Worm (Caenorhabditis elegans) whole organism, late embryonic: ENCODE results near the gene spas-1.

Source experiments
- C08G9.2 ChIP-seq: sonication (generic microtip); optimal IDR thresholded peaks from 2 replicates; lab custom pipeline; 2016; ENCODE audit warnings: mild to moderate bottlenecking, missing genetic modification characterization, moderate library complexity, missing compliant biosample characterization
- ceh-34 ChIP-seq: sonication (generic microtip); optimal IDR thresholded peaks from 2 replicates; lab custom pipeline; 2016; ENCODE audit warnings: mild to moderate bottlenecking, missing genetic modification characterization, missing compliant biosample characterization
- dve-1 ChIP-seq: sonication (generic microtip); optimal IDR thresholded peaks from 2 replicates; lab custom pipeline; 2017; ENCODE audit warnings: antibody characterized with exemption, mild to moderate bottlenecking, missing genetic modification characterization, missing compliant biosample characterization
- elt-2 ChIP-seq: sonication (generic microtip); optimal IDR thresholded peaks from 2 replicates; lab custom pipeline; 2016; ENCODE audit warnings: missing genetic modification reagents, missing genetic modification characterization, missing compliant biosample characterization
- ets-4 ChIP-seq: sonication (generic microtip); optimal IDR thresholded peaks from 2 replicates; lab custom pipeline; 2016; ENCODE audit warnings: missing genetic modification characterization, missing compliant biosample characterization
- lin-11 ChIP-seq: fragments of 200-800 bp; sonication (Bioruptor generic); optimal IDR thresholded peaks from 2 replicates; lab custom pipeline; 2018; ENCODE audit warnings: mild to moderate bottlenecking, missing genetic modification characterization, missing compliant biosample characterization
- nhr-11 ChIP-seq: fragments of 150-350 bp; optimal IDR thresholded peaks from 2 replicates; lab custom pipeline; 2014; ENCODE audit warnings: missing biosample characterization, missing genetic modification characterization
- pha-4 ChIP-seq: fragments of 150-350 bp; optimal IDR thresholded peaks from 2 replicates; lab custom pipeline; 2018; ENCODE audit warnings: missing biosample characterization, missing genetic modification reagents, missing genetic modification characterization
- pqm-1 ChIP-seq: sonication (generic microtip); optimal IDR thresholded peaks from 2 replicates; lab custom pipeline; 2016; ENCODE audit warnings: missing genetic modification characterization, missing compliant biosample characterization
- rnt-1 ChIP-seq: sonication (generic microtip); optimal IDR thresholded peaks from 2 replicates; lab custom pipeline; 2016; ENCODE audit warnings: missing genetic modification characterization, missing compliant biosample characterization
- sox-4 ChIP-seq: sonication (generic microtip); optimal IDR thresholded peaks from 2 replicates; lab custom pipeline; 2017; ENCODE audit warnings: mild to moderate bottlenecking, missing genetic modification characterization, inconsistent platforms, missing compliant biosample characterization
- unc-3 ChIP-seq, 2 experiments: fragments of 200-800 bp in 1 of 2; sonication (Bioruptor generic) in 1 of 2; sonication (generic microtip) in 1 of 2; conservative IDR thresholded peaks in 1 of 2; optimal IDR thresholded peaks in 1 of 2; 2 replicates each; pipeline versions ENCODE4 v1.3.6 to Lab custom; 2016 to 2022; ENCODE audit warnings: missing compliant biosample characterization in 2 of 2, missing genetic modification characterization in 2 of 2, missing genetic modification reagents in 1 of 2

- TF ChIP-seq elt-2 (tag; lab: Kevin White, UChicago) (no peak), rnt-1 (no peak), C08G9.2 (tag; lab: Kevin White, UChicago) (no peak), ceh-34 (no peak), unc-3 (GFP tag; conservative IDR thresholded peaks at IDR 0.05; lab: Robert Waterston, UW) (no peak), unc-3 (tag; optimal IDR thresholded peaks at IDR 0.05; lab: Kevin White, UChicago) (no peak), lin-11 (tag; lab: Kevin White, UChicago) (no peak), dve-1 (no peak), nhr-11 (tag; lab: Kevin White, UChicago) (no peak), ets-4 (tag; lab: Kevin White, UChicago) (no peak), sox-4 (tag; lab: Kevin White, UChicago) (no peak), pha-4 (no peak), pqm-1 (tag; lab: Kevin White, UChicago) (no peak)
These were observed 41.6 kb downstream of the spas-1 start, which contains the start of gene pacs-1 for ce11 chrV:9217158-9217557.
